Worm (Caenorhabditis elegans): Measurements from ENCODE around the gene Y15E3A.5.
A peak's percentile ranks its signal among the peaks of the same experiment; 100 is the strongest.

Gene Y15E3A.5

DNA sequence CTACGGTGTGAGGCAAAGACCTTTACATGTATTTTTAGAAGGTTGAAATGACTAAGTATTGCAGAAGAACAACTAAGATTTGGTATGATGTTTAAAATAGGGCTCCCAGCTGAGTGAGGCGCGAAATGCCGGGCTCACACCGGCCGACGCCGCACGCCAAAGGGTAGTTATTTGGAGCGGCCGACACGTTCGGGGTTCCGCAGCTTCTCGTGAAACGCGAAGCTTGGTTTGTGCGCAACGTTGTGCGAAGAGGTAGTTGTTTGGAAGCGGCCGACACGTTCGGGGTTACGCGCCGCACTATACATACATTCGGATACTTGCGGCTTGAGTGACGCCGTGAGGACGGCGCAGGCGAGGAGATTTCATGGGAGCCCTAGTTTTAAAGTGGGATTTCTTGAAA, 47.9 kb downstream of the Y15E3A.5 start:
- TF ChIP-seq mab-5 (tag; optimal IDR thresholded peaks at IDR 0.05): no peak
- TF ChIP-seq snpc-4 (tag; optimal IDR thresholded peaks at IDR 0.05): peak; percentile 30
- TF ChIP-seq nhr-6 (tag; optimal IDR thresholded peaks at IDR 0.05): no peak
- no peak for TF ChIP-seq nhr-77 (tag; optimal IDR thresholded peaks at IDR 0.05)
- TF ChIP-seq Y55F3AM.14 (GFP tag; optimal IDR thresholded peaks at IDR 0.05): no peak
- TF ChIP-seq mbf-1 (tag; optimal IDR thresholded peaks at IDR 0.05): no peak

DNA sequence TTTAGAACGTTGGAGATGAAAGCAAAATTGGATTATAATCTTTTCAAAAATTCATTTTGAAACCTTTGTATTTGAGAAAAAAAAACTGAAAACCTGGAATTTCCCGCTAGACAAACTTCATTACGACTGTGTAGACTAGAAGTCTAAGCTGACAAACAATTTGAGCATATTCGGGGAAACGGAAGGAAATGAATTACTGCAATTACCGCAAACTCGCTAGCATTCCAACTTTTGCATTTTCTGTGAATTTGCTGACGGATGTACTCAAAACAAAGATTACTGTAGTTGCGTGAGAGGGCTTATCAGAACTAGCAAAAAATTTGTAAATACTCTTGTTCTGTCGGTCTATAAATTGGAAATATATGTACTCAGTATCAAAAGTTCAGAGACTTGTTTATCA, 49.5 kb downstream of the Y15E3A.5 start:
- no peak for TF ChIP-seq gmeb-1 (tag; optimal IDR thresholded peaks at IDR 0.05)
- peak in 1 of 2 experiments; percentile 41 for TF ChIP-seq lsy-2 (tag; optimal IDR thresholded peaks at IDR 0.05)
- no peak for TF ChIP-seq fos-1 (tag; optimal IDR thresholded peaks at IDR 0.05)
- no peak for TF ChIP-seq nhr-11 (tag; optimal IDR thresholded peaks at IDR 0.05)
- no peak for TF ChIP-seq nhr-77 (tag; optimal IDR thresholded peaks at IDR 0.05)
- no peak for TF ChIP-seq nhr-12 (tag; optimal IDR thresholded peaks at IDR 0.05)
- TF ChIP-seq lin-13 (GFP tag; optimal IDR thresholded peaks at IDR 0.05): no peak

DNA sequence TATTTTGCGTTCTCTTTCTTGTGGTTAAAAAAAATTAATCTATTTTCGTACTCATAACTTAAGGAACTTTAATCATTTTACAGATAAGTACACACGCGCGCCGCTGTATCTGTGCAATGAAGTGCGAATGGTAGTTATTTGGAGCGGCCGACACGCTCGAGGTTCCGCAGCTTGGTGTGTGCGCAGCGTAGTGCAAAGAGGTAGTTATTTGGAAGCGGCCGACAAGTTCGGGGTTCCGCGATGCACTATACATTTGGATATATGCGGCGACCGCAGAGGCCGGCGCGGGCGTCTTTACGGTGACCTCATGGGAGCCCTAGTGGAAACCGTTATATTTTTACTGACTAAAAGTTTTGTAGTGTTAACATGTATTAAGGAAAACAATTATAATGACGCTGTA, 52.3 kb downstream of the Y15E3A.5 start:
- TF ChIP-seq elt-3 (tag; optimal IDR thresholded peaks at IDR 0.05) (no peak), snpc-4 (tag; optimal IDR thresholded peaks at IDR 0.05) (peak; percentile 33)
